Fruit fly (Drosophila melanogaster) whole organism, prepupa: ENCODE measurements around the gene CG43182.

Experiments
- Blimp-1 ChIP-seq: fragments of 200-800 bp; sonication (Bioruptor generic); optimal IDR thresholded peaks from 3 replicates; lab custom pipeline; 2017; ENCODE audit warnings: missing biosample characterization, missing genetic modification characterization, mild to moderate bottlenecking, moderate library complexity, missing genetic modification reagents
- CG10631 ChIP-seq: fragments of 200-800 bp; sonication (Bioruptor generic); optimal IDR thresholded peaks from 2 replicates; lab custom pipeline; 2016; ENCODE audit warnings: missing biosample characterization, missing genetic modification characterization
- CG10669 ChIP-seq: fragments of 200-800 bp; sonication (Bioruptor generic); optimal IDR thresholded peaks from 3 replicates; lab custom pipeline; 2018; ENCODE audit warnings: missing biosample characterization, mild to moderate bottlenecking, missing genetic modification characterization, moderate library complexity
- CG11294 ChIP-seq: fragments of 200-800 bp; sonication (Bioruptor generic); IDR thresholded peaks from 2 replicates; pipeline ENCODE4 v1.3.6; 2022; ENCODE audit warnings: missing biosample characterization, missing genetic modification characterization
- CG11762 ChIP-seq: fragments of 200-800 bp; sonication (Bioruptor generic); optimal IDR thresholded peaks from 3 replicates; lab custom pipeline; 2016; ENCODE audit warnings: missing biosample characterization, missing genetic modification characterization; ENCODE audit not compliant: insufficient read depth
- CG11902 ChIP-seq: fragments of 200-800 bp; sonication (Bioruptor generic); optimal IDR thresholded peaks from 3 replicates; lab custom pipeline; 2016; ENCODE audit warnings: missing biosample characterization, missing genetic modification characterization
- CG1621 ChIP-seq: fragments of 200-800 bp; sonication (Bioruptor generic); optimal IDR thresholded peaks from 3 replicates; lab custom pipeline; 2018; ENCODE audit warnings: missing biosample characterization, mild to moderate bottlenecking, missing genetic modification characterization
- CG16779 ChIP-seq: fragments of 200-800 bp; sonication (Bioruptor generic); optimal IDR thresholded peaks from 3 replicates; lab custom pipeline; 2017; ENCODE audit warnings: missing biosample characterization, mild to moderate bottlenecking, missing genetic modification characterization
- CG31627 ChIP-seq: fragments of 200-800 bp; sonication (Bioruptor generic); optimal IDR thresholded peaks from 3 replicates; lab custom pipeline; 2016; ENCODE audit warnings: missing biosample characterization, missing genetic modification characterization
- CG32006 ChIP-seq: fragments of 200-800 bp; sonication (Bioruptor generic); optimal IDR thresholded peaks from 3 replicates; lab custom pipeline; 2017; ENCODE audit warnings: missing biosample characterization, mild to moderate bottlenecking, missing genetic modification characterization
- CG34406 ChIP-seq: fragments of 200-800 bp; sonication (Bioruptor generic); optimal IDR thresholded peaks from 3 replicates; lab custom pipeline; 2016; ENCODE audit warnings: missing biosample characterization, missing genetic modification characterization
- CG4318 ChIP-seq: fragments of 200-800 bp; sonication (Bioruptor generic); optimal IDR thresholded peaks from 3 replicates; lab custom pipeline; 2017; ENCODE audit warnings: missing biosample characterization, mild to moderate bottlenecking, missing genetic modification characterization
- CG6276 ChIP-seq: fragments of 200-800 bp; sonication (Bioruptor generic); optimal IDR thresholded peaks from 2 replicates; lab custom pipeline; 2017; ENCODE audit warnings: missing biosample characterization, mild to moderate bottlenecking, missing genetic modification characterization
- CG6792 ChIP-seq: fragments of 200-800 bp; sonication (Bioruptor generic); optimal IDR thresholded peaks from 3 replicates; lab custom pipeline; 2016; ENCODE audit warnings: missing biosample characterization, missing genetic modification characterization
- CG6808 ChIP-seq: fragments of 200-800 bp; sonication (Bioruptor generic); optimal IDR thresholded peaks from 3 replicates; lab custom pipeline; 2017; ENCODE audit warnings: missing biosample characterization, missing genetic modification characterization, mild to moderate bottlenecking, moderate library complexity, missing genetic modification reagents
- CG6854 ChIP-seq: fragments of 200-800 bp; sonication (Bioruptor generic); optimal IDR thresholded peaks from 2 replicates; lab custom pipeline; 2017; ENCODE audit warnings: missing biosample characterization, mild to moderate bottlenecking, missing genetic modification characterization
- CG7368 ChIP-seq: fragments of 200-800 bp; sonication (Bioruptor generic); optimal IDR thresholded peaks from 3 replicates; lab custom pipeline; 2016; ENCODE audit warnings: missing biosample characterization, missing genetic modification characterization
- CG8119 ChIP-seq: fragments of 200-800 bp; sonication (Bioruptor generic); IDR thresholded peaks from 3 replicates; pipeline ENCODE4 v1.3.6; 2022; ENCODE audit warnings: missing biosample characterization, missing genetic modification characterization
- CG8632 ChIP-seq: fragments of 200-800 bp; sonication (Bioruptor generic); optimal IDR thresholded peaks from 3 replicates; lab custom pipeline; 2016; ENCODE audit warnings: missing biosample characterization, missing genetic modification characterization
- CG9139 ChIP-seq: fragments of 200-800 bp; sonication (Bioruptor generic); optimal IDR thresholded peaks from 3 replicates; lab custom pipeline; 2017; ENCODE audit warnings: missing biosample characterization, mild to moderate bottlenecking, missing genetic modification characterization
- Eip75B ChIP-seq: fragments of 200-800 bp; sonication (Bioruptor generic); optimal IDR thresholded peaks from 3 replicates; lab custom pipeline; 2016; ENCODE audit warnings: missing biosample characterization, missing genetic modification characterization
- Eip78C ChIP-seq: fragments of 200-800 bp; sonication (Bioruptor generic); peaks from one replicate; lab custom pipeline; 2016; ENCODE audit warnings: missing biosample characterization, missing genetic modification characterization
- Ets21C ChIP-seq: fragments of 200-800 bp; sonication (Bioruptor generic); optimal IDR thresholded peaks from 3 replicates; lab custom pipeline; 2016; ENCODE audit warnings: missing biosample characterization, missing genetic modification characterization
- Gug ChIP-seq: fragments of 200-800 bp; sonication (Bioruptor generic); IDR thresholded peaks from 2 replicates; pipeline ENCODE4 v1.3.6; 2022; ENCODE audit warnings: missing biosample characterization, missing genetic modification characterization
- Hr39 ChIP-seq: fragments of 200-800 bp; sonication (Bioruptor generic); optimal IDR thresholded peaks from 2 replicates; lab custom pipeline; 2016; ENCODE audit warnings: missing biosample characterization, missing genetic modification characterization
- Lpt ChIP-seq: fragments of 200-800 bp; sonication (Bioruptor generic); optimal IDR thresholded peaks from 3 replicates; lab custom pipeline; 2016; ENCODE audit warnings: missing biosample characterization, missing genetic modification characterization
- Met ChIP-seq: fragments of 200-800 bp; sonication (Bioruptor generic); optimal IDR thresholded peaks from 3 replicates; lab custom pipeline; 2016; ENCODE audit warnings: missing biosample characterization, missing genetic modification characterization
- OdsH ChIP-seq: fragments of 200-800 bp; sonication (Bioruptor generic); optimal IDR thresholded peaks from 3 replicates; lab custom pipeline; 2016; ENCODE audit warnings: missing biosample characterization, missing genetic modification characterization
- Sox102F ChIP-seq: fragments of 200-800 bp; sonication (Bioruptor generic); optimal IDR thresholded peaks from 2 replicates; lab custom pipeline; 2016; ENCODE audit warnings: missing biosample characterization, mild to moderate bottlenecking, missing genetic modification characterization
- Sox14 ChIP-seq: fragments of 200-800 bp; sonication (Bioruptor generic); optimal IDR thresholded peaks from 3 replicates; lab custom pipeline; 2016; ENCODE audit warnings: missing biosample characterization, missing genetic modification characterization
- Sox15 ChIP-seq: fragments of 200-800 bp; sonication (Bioruptor generic); optimal IDR thresholded peaks from 3 replicates; lab custom pipeline; 2016; ENCODE audit warnings: missing biosample characterization, missing genetic modification characterization
- achi ChIP-seq: fragments of 200-800 bp; sonication (Bioruptor generic); optimal IDR thresholded peaks from 3 replicates; lab custom pipeline; 2016; ENCODE audit warnings: missing biosample characterization, missing genetic modification characterization
- acj6 ChIP-seq: fragments of 200-800 bp; sonication (Bioruptor generic); optimal IDR thresholded peaks from 3 replicates; lab custom pipeline; 2016; ENCODE audit warnings: missing biosample characterization, missing genetic modification characterization
- dsx ChIP-seq: fragments of 200-800 bp; optimal IDR thresholded peaks from 3 replicates; lab custom pipeline; 2019; ENCODE audit warnings: missing biosample characterization, mild to moderate bottlenecking, missing genetic modification characterization, moderate library complexity; ENCODE audit not compliant: poor library complexity, severe bottlenecking
- eg ChIP-seq: fragments of 200-800 bp; sonication (Bioruptor generic); IDR thresholded peaks from 3 replicates; pipeline ENCODE4 v1.3.6; 2022; ENCODE audit warnings: missing biosample characterization, missing genetic modification characterization
- esn ChIP-seq: fragments of 200-800 bp; sonication (Bioruptor generic); optimal IDR thresholded peaks from 2 replicates; lab custom pipeline; 2016; ENCODE audit warnings: missing biosample characterization, mild to moderate bottlenecking, missing genetic modification characterization, moderate library complexity
- fd59A ChIP-seq: fragments of 200-800 bp; sonication (Bioruptor generic); optimal IDR thresholded peaks from 2 replicates; lab custom pipeline; 2017; ENCODE audit warnings: missing biosample characterization, mild to moderate bottlenecking, missing genetic modification characterization, missing genetic modification reagents
- fd85E ChIP-seq: fragments of 200-800 bp; sonication (Bioruptor generic); optimal IDR thresholded peaks from 3 replicates; lab custom pipeline; 2016; ENCODE audit warnings: missing biosample characterization, missing genetic modification characterization
- fkh ChIP-seq: fragments of 200-800 bp; sonication (Bioruptor generic); optimal IDR thresholded peaks from 3 replicates; lab custom pipeline; 2017; ENCODE audit warnings: missing biosample characterization, mild to moderate bottlenecking, missing genetic modification characterization, moderate library complexity
- lz ChIP-seq: fragments of 200-800 bp; sonication (Bioruptor generic); optimal IDR thresholded peaks from 3 replicates; lab custom pipeline; 2016; ENCODE audit warnings: missing biosample characterization, missing genetic modification characterization
- net ChIP-seq: fragments of 200-800 bp; sonication (Bioruptor generic); optimal IDR thresholded peaks from 3 replicates; lab custom pipeline; 2016; ENCODE audit warnings: missing biosample characterization, missing genetic modification characterization
- pdm3 ChIP-seq: fragments of 200-800 bp; sonication (Bioruptor generic); optimal IDR thresholded peaks from 3 replicates; lab custom pipeline; 2016; ENCODE audit warnings: missing biosample characterization, missing genetic modification characterization
- salr ChIP-seq, 2 experiments: fragments of 200-800 bp; sonication (Bioruptor generic); optimal IDR thresholded peaks; 3 replicates each; lab custom pipeline; 2016 to 2018; ENCODE audit warnings: missing biosample characterization in 2 of 2, missing genetic modification characterization in 2 of 2, mild to moderate bottlenecking in 1 of 2
- spab ChIP-seq: fragments of 200-800 bp; sonication (Bioruptor generic); optimal IDR thresholded peaks from 2 replicates; lab custom pipeline; 2017; ENCODE audit warnings: missing biosample characterization, mild to moderate bottlenecking, missing genetic modification characterization, missing genetic modification reagents
- topi ChIP-seq: fragments of 200-800 bp; sonication (Bioruptor generic); optimal IDR thresholded peaks from 3 replicates; lab custom pipeline; 2016; ENCODE audit warnings: missing biosample characterization, missing genetic modification characterization
- vri ChIP-seq: fragments of 200-800 bp; sonication (Bioruptor generic); optimal IDR thresholded peaks from 3 replicates; lab custom pipeline; 2016; ENCODE audit warnings: missing biosample characterization, mild to moderate bottlenecking, missing genetic modification characterization

CG43182 gene

dm6 chrX:338123-338527, 14.7 kb upstream of the CG43182 start (continued):
- TF ChIP-seq vri (GFP tag; lab: Kevin White, UChicago) (no peak), fd59A (GFP tag; lab: Kevin White, UChicago) (no peak), CG8632 (GFP tag; lab: Kevin White, UChicago) (peak; percentile 68), Gug (no peak), Blimp-1 (GFP tag; lab: Kevin White, UChicago) (no peak), CG6276 (GFP tag; lab: Kevin White, UChicago) (peak; percentile 79), dsx (GFP tag; lab: Kevin White, UChicago) (peak; percentile 64), salr (GFP tag; optimal IDR thresholded peaks at IDR 0.05; lab: Kevin White, UChicago) (peak in 1 of 2 experiments; percentile 71), CG16779 (tag; lab: Kevin White, UChicago) (peak; percentile 39), eg (peak; percentile 76; the same call in 1 of the 3 replicates), CG34406 (peak; percentile 68), Eip78C (GFP tag; lab: Kevin White, UChicago) (peak; percentile 82), esn (GFP tag; lab: Kevin White, UChicago) (peak; percentile 17), spab (peak; percentile 13), OdsH (peak; percentile 49), Lpt (GFP tag; lab: Kevin White, UChicago) (peak; percentile 39), Sox14 (GFP tag; lab: Kevin White, UChicago) (no peak), CG10669 (GFP tag; lab: Kevin White, UChicago) (peak; percentile 24), CG31627 (GFP tag; lab: Kevin White, UChicago) (no peak), Ets21C (no peak), CG8119 (GFP tag; lab: Robert Waterston, UW) (peak; percentile 88), Eip75B (no peak), acj6 (GFP tag; lab: Kevin White, UChicago) (peak; percentile 55), achi (GFP tag; lab: Kevin White, UChicago) (peak; percentile 66), fkh (GFP tag; lab: Kevin White, UChicago) (no peak)

- TF ChIP-seq CG11762 (GFP tag; lab: Kevin White, UChicago) (peak; percentile 25), Met (GFP tag; lab: Kevin White, UChicago) (peak; percentile 29), CG34406 (peak; percentile 31), CG6276 (GFP tag; lab: Kevin White, UChicago) (peak; percentile 24), Sox102F (peak; percentile 17), CG16779 (tag; lab: Kevin White, UChicago) (no peak), CG32006 (peak; percentile 38), salr (GFP tag; optimal IDR thresholded peaks at IDR 0.05; lab: Kevin White, UChicago) (no peak), Eip78C (GFP tag; lab: Kevin White, UChicago) (peak; percentile 86), fd85E (GFP tag; lab: Kevin White, UChicago) (no peak), CG10631 (GFP tag; lab: Kevin White, UChicago) (no peak), CG4318 (no peak), Sox15 (GFP tag; lab: Kevin White, UChicago) (peak; percentile 22), pdm3 (GFP tag; lab: Kevin White, UChicago) (peak; percentile 53), topi (GFP tag; lab: Kevin White, UChicago) (peak; percentile 47), Hr39 (GFP tag; lab: Kevin White, UChicago) (peak; percentile 17), Sox14 (GFP tag; lab: Kevin White, UChicago) (peak; percentile 12), CG8632 (GFP tag; lab: Kevin White, UChicago) (peak; percentile 53), CG11902 (GFP tag; lab: Kevin White, UChicago) (peak; percentile 13), Eip75B (peak; percentile 54), lz (GFP tag; lab: Kevin White, UChicago) (peak; percentile 27), CG6808 (GFP tag; lab: Kevin White, UChicago) (no peak), CG7368 (GFP tag; lab: Kevin White, UChicago) (no peak), CG11294 (GFP tag; lab: Robert Waterston, UW) (no peak), Blimp-1 (GFP tag; lab: Kevin White, UChicago) (no peak), spab (no peak), eg (0 out of 3 replicates have a peak, but pooled peaks have one; percentile 24), fd59A (GFP tag; lab: Kevin White, UChicago) (no peak), CG6854 (GFP tag; lab: Kevin White, UChicago) (no peak), CG6792 (GFP tag; lab: Kevin White, UChicago) (peak; percentile 53), acj6 (GFP tag; lab: Kevin White, UChicago) (peak; percentile 47), vri (GFP tag; lab: Kevin White, UChicago) (no peak), CG9139 (GFP tag; lab: Kevin White, UChicago) (no peak), CG31627 (GFP tag; lab: Kevin White, UChicago) (peak; percentile 33), CG1621 (tag; lab: Kevin White, UChicago) (no peak), net (peak; percentile 29)
Observed at dm6 chrX:339866-340571, 12.8 kb upstream of the CG43182 start.
